Worm (Caenorhabditis elegans): ENCODE measurements around the gene elt-2.

The elt-2 gene

DNA sequence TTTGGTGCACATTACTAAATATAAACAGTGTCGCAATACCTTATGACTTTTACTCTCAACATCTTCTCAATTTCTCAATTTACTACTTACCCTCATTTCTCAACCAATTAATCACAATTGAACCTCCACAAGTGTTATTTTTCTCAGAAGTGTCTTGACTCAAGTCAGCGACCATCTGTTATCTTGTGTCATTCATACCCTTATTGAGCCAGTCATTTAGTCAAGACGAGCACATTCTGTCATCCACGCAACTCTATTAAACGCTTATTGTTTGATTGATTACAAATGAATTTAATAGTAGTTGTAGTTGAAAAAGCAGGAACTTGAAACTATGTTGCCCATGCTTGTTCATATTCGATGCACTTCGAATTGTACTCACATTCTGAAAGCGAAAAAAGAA lies 22.4 kb downstream of the elt-2 start:
- TF ChIP-seq nhr-237 (tag; optimal IDR thresholded peaks at IDR 0.05) (no peak), nhr-21 (tag; optimal IDR thresholded peaks at IDR 0.05) (no peak)

DNA sequence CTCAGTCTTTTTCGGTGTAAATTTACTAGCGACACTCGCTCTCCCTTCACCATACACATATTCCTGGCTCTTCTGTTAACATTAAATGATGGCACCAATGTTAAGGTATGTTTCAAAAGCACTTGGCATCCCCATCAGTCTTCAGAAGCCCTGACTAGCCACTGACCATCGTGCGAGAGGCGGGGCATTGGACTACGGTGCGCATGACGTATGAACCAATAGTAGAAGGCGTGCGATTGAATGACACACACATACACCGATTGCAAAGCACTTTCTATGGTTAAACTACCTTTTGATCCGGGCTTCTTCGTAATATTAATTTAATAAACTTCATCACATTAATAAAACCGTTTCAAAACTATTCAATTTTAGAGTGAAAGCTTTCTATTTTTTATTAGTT lies 24.2 kb downstream of the elt-2 start:
- TF ChIP-seq lsy-2 (tag; optimal IDR thresholded peaks at IDR 0.05) (peak in 1 of 2 experiments; percentile 42), dmd-4 (tag; optimal IDR thresholded peaks at IDR 0.05) (no peak), nhr-23 (tag; optimal IDR thresholded peaks at IDR 0.05) (no peak)

DNA sequence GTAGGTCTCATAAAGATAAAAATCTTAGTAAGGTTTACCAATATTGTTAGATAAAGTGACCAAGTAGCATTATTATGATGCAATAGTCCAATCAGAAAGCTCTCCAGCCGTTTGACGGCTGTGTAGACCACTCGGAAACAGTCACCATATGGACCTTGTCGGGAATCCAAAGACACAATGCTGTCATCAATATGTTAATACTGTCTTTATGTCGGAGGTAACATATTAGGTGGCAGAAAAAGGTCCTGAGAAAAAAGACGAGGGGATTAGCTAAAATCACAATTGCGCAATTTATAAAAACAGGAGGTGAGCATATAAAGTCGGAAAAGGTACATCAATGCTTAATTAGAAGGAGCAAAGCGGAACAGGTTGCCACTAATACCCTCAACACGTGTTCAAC lies 26.9 kb downstream of the elt-2 start:
- TF ChIP-seq nhr-10 (tag; optimal IDR thresholded peaks at IDR 0.05) (no peak), lin-39 (tag; optimal IDR thresholded peaks at IDR 0.05) (no peak), elt-1 (tag; optimal IDR thresholded peaks at IDR 0.05) (no peak), elt-3 (tag; optimal IDR thresholded peaks at IDR 0.05) (no peak), mbf-1 (tag; optimal IDR thresholded peaks at IDR 0.05) (no peak), C34F6.9 (tag; optimal IDR thresholded peaks at IDR 0.05) (no peak), nhr-237 (tag; optimal IDR thresholded peaks at IDR 0.05) (no peak), unc-55 (GFP tag; optimal IDR thresholded peaks at IDR 0.05) (no peak), dmd-4 (tag; optimal IDR thresholded peaks at IDR 0.05) (no peak), nhr-12 (tag; optimal IDR thresholded peaks at IDR 0.05) (no peak)

DNA sequence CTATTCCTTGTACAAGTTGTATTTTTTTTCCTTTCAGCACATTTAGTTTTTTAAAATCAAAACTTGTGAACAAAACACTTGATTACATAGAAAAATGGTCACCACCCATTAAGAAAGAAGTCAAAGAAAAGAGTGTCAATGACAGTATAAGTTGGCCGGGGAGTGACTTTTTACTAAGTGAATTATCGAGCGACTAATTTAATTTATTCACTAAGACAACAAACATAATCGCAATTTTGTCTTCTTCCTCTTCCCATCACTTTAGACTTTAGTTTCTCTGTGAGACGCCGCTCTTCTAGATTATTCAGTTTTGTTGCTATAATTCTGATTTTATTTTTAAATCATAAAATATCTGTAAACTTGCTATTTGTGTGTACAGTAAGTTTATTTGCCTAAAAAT lies 33.0 kb downstream of the elt-2 start:
- no peak for TF ChIP-seq C34F6.9 (tag; optimal IDR thresholded peaks at IDR 0.05)
- no peak for TF ChIP-seq unc-55 (GFP tag; optimal IDR thresholded peaks at IDR 0.05)
- TF ChIP-seq unc-39 (tag; optimal IDR thresholded peaks at IDR 0.05): no peak
- no peak for TF ChIP-seq unc-62 (GFP tag; optimal IDR thresholded peaks at IDR 0.05)
- TF ChIP-seq nhr-12 (tag; optimal IDR thresholded peaks at IDR 0.05): no peak
- no peak for TF ChIP-seq gmeb-1 (tag; optimal IDR thresholded peaks at IDR 0.05)
- no peak for TF ChIP-seq lin-13 (GFP tag; optimal IDR thresholded peaks at IDR 0.05)
- no peak for TF ChIP-seq nhr-77 (tag; optimal IDR thresholded peaks at IDR 0.05)
- TF ChIP-seq lin-11 (tag; optimal IDR thresholded peaks at IDR 0.05): no peak
- no peak for TF ChIP-seq nhr-237 (tag; optimal IDR thresholded peaks at IDR 0.05)
- TF ChIP-seq mab-5 (tag; optimal IDR thresholded peaks at IDR 0.05): no peak
- TF ChIP-seq dmd-4 (tag; optimal IDR thresholded peaks at IDR 0.05): no peak
- no peak for TF ChIP-seq ztf-11 (tag; optimal IDR thresholded peaks at IDR 0.05)
- no peak for TF ChIP-seq fos-1 (tag; optimal IDR thresholded peaks at IDR 0.05)
- no peak for TF ChIP-seq mdl-1 (tag; optimal IDR thresholded peaks at IDR 0.05)
- TF ChIP-seq elt-1 (tag; optimal IDR thresholded peaks at IDR 0.05): no peak
- TF ChIP-seq nhr-23 (tag; optimal IDR thresholded peaks at IDR 0.05): no peak

DNA sequence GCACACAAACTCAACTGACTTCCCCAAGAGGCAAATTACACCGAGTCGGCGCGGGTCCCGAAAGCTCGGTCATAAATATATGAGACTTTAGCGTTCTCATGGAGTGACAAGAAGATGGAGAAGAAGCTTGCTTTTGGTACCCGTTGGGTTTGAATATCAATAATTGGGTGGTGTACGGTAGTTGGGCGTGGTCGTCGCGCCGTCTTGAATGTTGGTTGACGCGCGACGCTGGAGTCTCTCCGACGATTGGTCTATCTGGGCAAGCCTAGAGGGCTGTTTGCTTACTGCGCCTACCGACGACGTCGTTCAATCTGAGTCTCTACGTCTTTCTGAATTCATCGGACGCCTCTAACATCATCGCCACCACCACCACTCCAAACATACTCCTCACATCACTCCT lies 33.8 kb downstream of the elt-2 start:
- no peak for TF ChIP-seq F13H6.1 (tag; optimal IDR thresholded peaks at IDR 0.05)
- TF ChIP-seq fos-1 (tag; optimal IDR thresholded peaks at IDR 0.05): no peak
- TF ChIP-seq zag-1 (tag; optimal IDR thresholded peaks at IDR 0.05): no peak

DNA sequence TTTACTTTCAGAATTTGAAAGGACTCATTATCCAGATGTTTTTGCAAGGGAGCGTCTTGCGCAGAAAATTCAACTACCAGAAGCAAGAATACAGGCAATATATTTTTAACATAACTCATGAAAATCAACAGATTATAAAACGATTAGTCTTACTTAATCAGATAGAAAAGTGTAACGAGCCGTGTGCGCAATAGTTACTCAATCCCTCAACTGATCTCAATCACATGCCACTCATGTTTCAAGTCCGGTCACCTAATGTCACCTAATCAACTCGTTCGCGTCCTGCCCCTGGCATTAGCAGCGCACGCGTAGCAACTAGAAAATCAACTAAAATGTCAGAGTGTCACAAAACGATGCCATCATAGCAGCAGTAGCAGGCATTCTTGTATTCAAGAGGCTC lies 35.5 kb downstream of the elt-2 start:
- TF ChIP-seq nhr-25 (tag; optimal IDR thresholded peaks at IDR 0.05) (peak; percentile 7), unc-55 (GFP tag; optimal IDR thresholded peaks at IDR 0.05) (no peak), nhr-77 (tag; optimal IDR thresholded peaks at IDR 0.05) (no peak), mdl-1 (tag; optimal IDR thresholded peaks at IDR 0.05) (no peak), nhr-10 (tag; optimal IDR thresholded peaks at IDR 0.05) (no peak), ceh-16 (tag; optimal IDR thresholded peaks at IDR 0.05) (no peak)

DNA sequence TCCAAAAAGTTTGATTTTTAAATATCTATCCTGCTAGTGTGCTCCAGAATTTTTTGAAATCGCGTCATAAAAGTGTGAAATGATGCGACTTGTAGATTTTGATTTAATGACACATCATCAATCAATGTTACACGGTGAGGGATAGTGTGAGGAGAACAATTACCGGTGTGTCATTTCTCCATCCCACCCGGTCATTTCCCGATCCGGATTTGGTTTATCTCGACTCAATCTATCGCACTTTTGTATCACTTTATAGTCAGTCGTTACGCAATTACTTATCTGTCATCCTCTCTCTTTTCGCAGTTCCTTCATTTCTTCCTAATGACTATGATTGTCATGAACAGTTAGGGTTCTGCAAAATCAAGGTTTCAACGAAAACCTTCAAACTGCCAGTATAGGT lies 39.1 kb downstream of the elt-2 start:
- TF ChIP-seq R02D3.7 (tag; optimal IDR thresholded peaks at IDR 0.05) (no peak), nhr-12 (tag; optimal IDR thresholded peaks at IDR 0.05) (no peak), fos-1 (tag; optimal IDR thresholded peaks at IDR 0.05) (no peak), dmd-4 (tag; optimal IDR thresholded peaks at IDR 0.05) (no peak), lsy-2 (tag; optimal IDR thresholded peaks at IDR 0.05) (no peak), elt-3 (tag; optimal IDR thresholded peaks at IDR 0.05) (no peak), nhr-129 (tag; optimal IDR thresholded peaks at IDR 0.05) (no peak), ztf-4 (tag; optimal IDR thresholded peaks at IDR 0.05) (no peak), ceh-16 (tag; optimal IDR thresholded peaks at IDR 0.05) (no peak), ceh-82 (tag; optimal IDR thresholded peaks at IDR 0.05) (no peak), sma-3 (GFP tag; optimal IDR thresholded peaks at IDR 0.05) (no peak), gmeb-1 (tag; optimal IDR thresholded peaks at IDR 0.05) (no peak), nhr-11 (tag; optimal IDR thresholded peaks at IDR 0.05) (no peak), skn-1 (tag; optimal IDR thresholded peaks at IDR 0.05) (no peak), snpc-4 (tag; optimal IDR thresholded peaks at IDR 0.05) (no peak), nhr-10 (tag; optimal IDR thresholded peaks at IDR 0.05) (no peak), ZK546.5 (tag; optimal IDR thresholded peaks at IDR 0.05) (no peak), nhr-21 (tag; optimal IDR thresholded peaks at IDR 0.05) (no peak), peb-1 (tag; optimal IDR thresholded peaks at IDR 0.05) (no peak)

All from whole organism, L2 larva.